Worm (Caenorhabditis elegans) whole organism, young adult: ENCODE results near the gene thoc-7.

Experiments used
- B0019.2 ChIP-seq: fragments of 200-800 bp; sonication (Bioruptor generic); conservative IDR thresholded peaks from 2 replicates; pipeline ENCODE4 v1.3.6; 2022; ENCODE audit warnings: missing genetic modification reagents, missing genetic modification characterization, missing compliant biosample characterization
- B0035.1 ChIP-seq: sonication (generic microtip); optimal IDR thresholded peaks from 2 replicates; lab custom pipeline; 2016; ENCODE audit warnings: missing genetic modification characterization, mild to moderate bottlenecking, missing compliant biosample characterization, missing genotype, missing genetic modification reagents
- D2030.7 ChIP-seq: fragments of 200-800 bp; sonication (Bioruptor generic); IDR thresholded peaks from 2 replicates; pipeline ENCODE4 v1.3.6; 2022; ENCODE audit warnings: missing genetic modification reagents, missing genetic modification characterization, missing compliant biosample characterization
- F37B4.10 ChIP-seq: fragments of 200-800 bp; sonication (Bioruptor generic); IDR thresholded peaks from 2 replicates; pipeline ENCODE4 v1.3.6; 2022; ENCODE audit warnings: missing genetic modification characterization, missing compliant biosample characterization
- aptf-3 ChIP-seq: fragments of 200-800 bp; sonication (Bioruptor generic); IDR thresholded peaks from 2 replicates; pipeline ENCODE4 v1.3.6; 2022; ENCODE audit warnings: missing genetic modification characterization, missing compliant biosample characterization
- egl-44 ChIP-seq: fragments of 200-800 bp; sonication (Bioruptor generic); IDR thresholded peaks from 2 replicates; pipeline ENCODE4 v1.3.6; 2022; ENCODE audit warnings: missing genetic modification reagents, missing genetic modification characterization, missing compliant biosample characterization
- let-607 ChIP-seq, 2 experiments: fragments of 200-800 bp in 1 of 2; sonication (Bioruptor generic) in 1 of 2; sonication (generic microtip) in 1 of 2; optimal IDR thresholded peaks; 2 replicates each; lab custom pipeline; 2016 to 2018; ENCODE audit warnings: mild to moderate bottlenecking in 2 of 2, missing compliant biosample characterization in 2 of 2, missing genetic modification characterization in 2 of 2, moderate library complexity in 2 of 2, missing genotype in 1 of 2
- lsy-27 ChIP-seq: sonication (generic microtip); optimal IDR thresholded peaks from 2 replicates; lab custom pipeline; 2017; ENCODE audit warnings: missing genetic modification characterization, mild to moderate bottlenecking, missing compliant biosample characterization, antibody characterized with exemption, missing genotype, borderline replicate concordance; ENCODE audit not compliant: insufficient read depth
- rec-8 ChIP-seq, 2 experiments: sonication (generic microtip); optimal IDR thresholded peaks; 2 replicates each; lab custom pipeline; 2016; ENCODE audit warnings: mild to moderate bottlenecking in 2 of 2, missing genetic modification characterization in 2 of 2, missing genetic modification reagents in 2 of 2, missing genotype in 2 of 2, missing biosample characterization in 1 of 2, missing compliant biosample characterization in 1 of 2, moderate library complexity in 1 of 2
- snpc-3.4 ChIP-seq: sonication (generic microtip); optimal IDR thresholded peaks from 2 replicates; lab custom pipeline; 2017; ENCODE audit warnings: missing genetic modification characterization, mild to moderate bottlenecking, missing compliant biosample characterization, antibody characterized with exemption, moderate library complexity, missing genotype, missing genetic modification reagents
- snpc-4 ChIP-seq, 5 experiments: fragments of 150-350 bp in 1 of 5; sonication (generic microtip) in 4 of 5; optimal IDR thresholded peaks; 2 replicates each; lab custom pipeline; 2014 to 2018; ENCODE audit warnings: missing genetic modification characterization in 5 of 5, missing biosample characterization in 3 of 5, antibody characterized with exemption in 2 of 5, mild to moderate bottlenecking in 2 of 5, missing compliant biosample characterization in 2 of 5, missing genotype in 2 of 5, moderate library complexity in 2 of 5, missing genetic modification reagents in 1 of 5
- unc-62 ChIP-seq: fragments of 150-350 bp; optimal IDR thresholded peaks from 2 replicates; lab custom pipeline; 2014; ENCODE audit warnings: missing biosample characterization, missing genetic modification reagents, missing genetic modification characterization
- ztf-18 ChIP-seq: sonication (generic microtip); optimal IDR thresholded peaks from 2 replicates; lab custom pipeline; 2016; ENCODE audit warnings: missing genotype, mild to moderate bottlenecking, missing genetic modification characterization, missing compliant biosample characterization
- ztf-26 ChIP-seq: sonication (generic microtip); optimal IDR thresholded peaks from 2 replicates; lab custom pipeline; 2017; ENCODE audit warnings: missing genetic modification characterization, missing compliant biosample characterization

ce11 chrIV:13860459-13860858 is 22.1 kb upstream of the thoc-7 start:
- TF ChIP-seq snpc-3.4 (no peak), D2030.7 (GFP tag; lab: Robert Waterston, UW) (no peak), B0035.1 (tag; lab: Kevin White, UChicago) (no peak), let-607 (tag; optimal IDR thresholded peaks at IDR 0.05; lab: Kevin White, UChicago) (no peak), lsy-27 (tag; lab: Kevin White, UChicago) (no peak), rec-8 (tag; optimal IDR thresholded peaks at IDR 0.05; lab: Kevin White, UChicago) (no peak), snpc-4 (GFP tag; optimal IDR thresholded peaks at IDR 0.05; lab: Kevin White, UChicago) (no peak), snpc-4 (tag; optimal IDR thresholded peaks at IDR 0.05; lab: Kevin White, UChicago) (no peak), unc-62 (GFP tag; lab: Kevin White, UChicago) (no peak), aptf-3 (GFP tag; lab: Robert Waterston, UW) (no peak), B0019.2 (GFP tag; lab: Robert Waterston, UW) (no peak), egl-44 (GFP tag; lab: Robert Waterston, UW) (no peak), ztf-18 (tag; lab: Kevin White, UChicago) (no peak), ztf-26 (no peak), F37B4.10 (GFP tag; lab: Robert Waterston, UW) (no peak)
